Fruit fly (Drosophila melanogaster) Kc167 (cell line): ENCODE measurements around the gene CG13609.

ENCODE experiments used
- Myc ChIP-seq: fragments of >200 bp; optimal IDR thresholded peaks from 2 replicates; lab custom pipeline; 2017; ENCODE audit warnings: missing external identifiers
- Sin3A ChIP-seq: fragments of >200 bp; optimal IDR thresholded peaks from 2 replicates; lab custom pipeline; 2018; ENCODE audit warnings: missing external identifiers
- insv ChIP-seq: fragments of >200 bp; optimal IDR thresholded peaks from 3 replicates; lab custom pipeline; 2018; ENCODE audit warnings: missing external identifiers
- psq ChIP-seq: fragments of >200 bp; optimal IDR thresholded peaks from 2 replicates; lab custom pipeline; 2017; ENCODE audit warnings: missing external identifiers
- ttk ChIP-seq: sonication (Bioruptor generic); optimal IDR thresholded peaks from 2 replicates; lab custom pipeline; 2017; ENCODE audit warnings: missing external identifiers

DNA sequence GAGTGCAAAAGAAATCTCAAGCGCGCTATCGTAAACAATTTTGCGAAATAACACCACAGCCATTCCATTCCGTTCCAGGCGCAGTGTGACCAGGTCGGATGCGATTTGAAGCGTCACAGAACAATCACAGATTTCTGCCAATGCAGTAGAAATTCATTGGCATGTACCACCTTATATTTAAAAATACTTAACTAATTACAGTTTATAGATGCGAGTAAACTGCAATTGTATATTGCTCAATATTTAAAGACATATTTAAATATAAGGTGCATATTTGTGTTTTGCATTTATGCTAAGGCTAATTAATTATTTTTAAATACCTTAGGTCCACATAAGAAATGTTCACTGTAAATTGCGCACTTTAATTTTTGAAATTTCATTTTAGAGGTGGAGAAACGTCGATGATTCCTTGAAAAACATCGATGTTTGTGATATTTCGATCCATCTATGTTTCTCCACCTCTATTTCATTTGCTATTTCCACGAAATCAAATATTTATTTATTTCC, 33.4 kb upstream of the CG13609 start, which contains the start of the genes SMC6 and CG6204:
- TF ChIP-seq Sin3A (lab: Kevin White, UChicago) (no peak), ttk (no peak), insv (no peak), Myc (lab: Kevin White, UChicago) (no peak), psq (lab: Kevin White, UChicago) (no peak)
